Fruit fly (Drosophila melanogaster) Kc167 (cell line): ENCODE results near the gene Rip11.

ENCODE experiments used
- Myc ChIP-seq: fragments of >200 bp; optimal IDR thresholded peaks from 2 replicates; lab custom pipeline; 2017; ENCODE audit warnings: missing external identifiers
- Sin3A ChIP-seq: fragments of >200 bp; optimal IDR thresholded peaks from 2 replicates; lab custom pipeline; 2018; ENCODE audit warnings: missing external identifiers
- h ChIP-seq: fragments of >200 bp; optimal IDR thresholded peaks from 3 replicates; lab custom pipeline; 2018; ENCODE audit warnings: missing external identifiers
- insv ChIP-seq: fragments of >200 bp; optimal IDR thresholded peaks from 3 replicates; lab custom pipeline; 2018; ENCODE audit warnings: missing external identifiers
- psq ChIP-seq: fragments of >200 bp; optimal IDR thresholded peaks from 2 replicates; lab custom pipeline; 2017; ENCODE audit warnings: missing external identifiers
- ttk ChIP-seq: sonication (Bioruptor generic); optimal IDR thresholded peaks from 2 replicates; lab custom pipeline; 2017; ENCODE audit warnings: missing external identifiers

The Rip11 gene

dm6 chrX:18613434-18613833 is 34.0 kb downstream of the Rip11 start:
- no peak for TF ChIP-seq insv
- no peak for TF ChIP-seq h (lab: Kevin White, UChicago)
- TF ChIP-seq Sin3A (lab: Kevin White, UChicago) = no peak
- no peak for TF ChIP-seq ttk
- no peak for TF ChIP-seq Myc (lab: Kevin White, UChicago)
- no peak for TF ChIP-seq psq (lab: Kevin White, UChicago)

dm6 chrX:18587265-18587664 is 60.2 kb downstream of the Rip11 start:
- TF ChIP-seq psq (lab: Kevin White, UChicago) (no peak), h (lab: Kevin White, UChicago) (no peak), insv (no peak), Sin3A (lab: Kevin White, UChicago) (no peak), Myc (lab: Kevin White, UChicago) (no peak), ttk (no peak)
